Fruit fly (Drosophila melanogaster): ENCODE measurements around the gene Polr3D.
A peak's percentile ranks its signal among the peaks of the same experiment; 100 is the strongest.

Polr3D gene

dm6 chr3L:18102161-18102565, 7.2 kb downstream of the Polr3D start:
- TF ChIP-seq CG32121 (GFP tag; IDR thresholded peaks at IDR 0.05) (no peak), CG8301 (tag; optimal IDR thresholded peaks at IDR 0.05) (no peak), Snoo (tag; optimal IDR thresholded peaks at IDR 0.05) (peak; percentile 7), D1 (tag; optimal IDR thresholded peaks at IDR 0.05) (no peak)

dm6 chr3L:18101421-18101996, 7.9 kb downstream of the Polr3D start:
- no peak for TF ChIP-seq D1 (tag; optimal IDR thresholded peaks at IDR 0.05)
- TF ChIP-seq CG8159 (tag; optimal IDR thresholded peaks at IDR 0.05): peak; percentile 14
- no peak for TF ChIP-seq CG34367 (tag; optimal IDR thresholded peaks at IDR 0.05)
- no peak for TF ChIP-seq CG9948 (tag; optimal IDR thresholded peaks at IDR 0.05)
- TF ChIP-seq CG14655 (GFP tag; optimal IDR thresholded peaks at IDR 0.05): peak; percentile 26
- no peak for TF ChIP-seq CG32121 (GFP tag; IDR thresholded peaks at IDR 0.05)
- no peak for TF ChIP-seq EcR (GFP tag; optimal IDR thresholded peaks at IDR 0.05)
- no peak for TF ChIP-seq CG12605 (GFP tag; IDR thresholded peaks at IDR 0.05)
- no peak for TF ChIP-seq Ets98B (GFP tag; IDR thresholded peaks at IDR 0.05)
- no peak for TF ChIP-seq Pif1A (GFP tag; optimal IDR thresholded peaks at IDR 0.05)
- TF ChIP-seq CG15710 (tag; optimal IDR thresholded peaks at IDR 0.05): no peak
- TF ChIP-seq CG10348 (GFP tag; IDR thresholded peaks at IDR 0.05): no peak
- peak; percentile 16 for TF ChIP-seq Pif1B (GFP tag; optimal IDR thresholded peaks at IDR 0.05)
- TF ChIP-seq rn (GFP tag; IDR thresholded peaks at IDR 0.05): no peak

- TF ChIP-seq fd96Ca (GFP tag; IDR thresholded peaks at IDR 0.05): no peak; the same call in 2 of the 3 replicates
- TF ChIP-seq CG15710 (tag; optimal IDR thresholded peaks at IDR 0.05): peak; percentile 2
- peak; percentile 59 for TF ChIP-seq CG4496 (GFP tag; IDR thresholded peaks at IDR 0.05)
- TF ChIP-seq Ets98B (GFP tag; IDR thresholded peaks at IDR 0.05): peak; percentile 31
- no peak for TF ChIP-seq rn (GFP tag; IDR thresholded peaks at IDR 0.05)
- TF ChIP-seq D1 (tag; optimal IDR thresholded peaks at IDR 0.05): no peak
- no peak for TF ChIP-seq CG13204 (GFP tag; optimal IDR thresholded peaks at IDR 0.05)
- no peak for TF ChIP-seq CG8159 (tag; optimal IDR thresholded peaks at IDR 0.05)
- 0 out of 2 replicates have a peak, but pooled peaks have one; percentile 10 for TF ChIP-seq CG12605 (GFP tag; IDR thresholded peaks at IDR 0.05)
- no peak for TF ChIP-seq CG8301 (tag; optimal IDR thresholded peaks at IDR 0.05)
- TF ChIP-seq EcR (GFP tag; optimal IDR thresholded peaks at IDR 0.05): no peak
- TF ChIP-seq Pif1B (GFP tag; optimal IDR thresholded peaks at IDR 0.05): no peak
- TF ChIP-seq CG34367 (tag; optimal IDR thresholded peaks at IDR 0.05): no peak
- peak; percentile 1 for TF ChIP-seq Snoo (tag; optimal IDR thresholded peaks at IDR 0.05)
- no peak for TF ChIP-seq gl (tag; optimal IDR thresholded peaks at IDR 0.05)
- TF ChIP-seq CG9948 (tag; optimal IDR thresholded peaks at IDR 0.05): no peak
- no peak for TF ChIP-seq CG10348 (GFP tag; IDR thresholded peaks at IDR 0.05)
- TF ChIP-seq CG17806 (tag; optimal IDR thresholded peaks at IDR 0.05): peak; percentile 1
- TF ChIP-seq CG14655 (GFP tag; optimal IDR thresholded peaks at IDR 0.05): no peak
- TF ChIP-seq Pif1A (GFP tag; optimal IDR thresholded peaks at IDR 0.05): no peak
- peak; percentile 19; the same call in 1 of the 2 replicates for TF ChIP-seq CG32121 (GFP tag; IDR thresholded peaks at IDR 0.05)
Measured at dm6 chr3L:18099715-18100114, 9.7 kb downstream of the Polr3D start.

dm6 chr3L:18096726-18097125, 12.6 kb downstream of the Polr3D start:
- TF ChIP-seq CG8159 (tag; optimal IDR thresholded peaks at IDR 0.05): no peak
- TF ChIP-seq Pif1A (GFP tag; optimal IDR thresholded peaks at IDR 0.05): peak; percentile 37
- no peak for TF ChIP-seq rn (GFP tag; IDR thresholded peaks at IDR 0.05)
- TF ChIP-seq fd96Ca (GFP tag; IDR thresholded peaks at IDR 0.05): no peak
- no peak for TF ChIP-seq Snoo (tag; optimal IDR thresholded peaks at IDR 0.05)
- 0 out of 2 replicates have a peak, but pooled peaks have one; percentile 38 for TF ChIP-seq CG12605 (GFP tag; IDR thresholded peaks at IDR 0.05)
- peak; percentile 84 for TF ChIP-seq CG8301 (tag; optimal IDR thresholded peaks at IDR 0.05)
- no peak for TF ChIP-seq gl (tag; optimal IDR thresholded peaks at IDR 0.05)
- no peak for TF ChIP-seq Ets98B (GFP tag; IDR thresholded peaks at IDR 0.05)
- TF ChIP-seq CG4496 (GFP tag; IDR thresholded peaks at IDR 0.05): no peak
- TF ChIP-seq D1 (tag; optimal IDR thresholded peaks at IDR 0.05): no peak
- no peak for TF ChIP-seq CG15710 (tag; optimal IDR thresholded peaks at IDR 0.05)
- peak; percentile 52 for TF ChIP-seq CG9948 (tag; optimal IDR thresholded peaks at IDR 0.05)
- peak; percentile 89 for TF ChIP-seq CG14655 (GFP tag; optimal IDR thresholded peaks at IDR 0.05)
- peak; percentile 37 for TF ChIP-seq CG17806 (tag; optimal IDR thresholded peaks at IDR 0.05)
- no peak for TF ChIP-seq CG13204 (GFP tag; optimal IDR thresholded peaks at IDR 0.05)
- TF ChIP-seq Pif1B (GFP tag; optimal IDR thresholded peaks at IDR 0.05): peak; percentile 20
- 0 out of 2 replicates have a peak, but pooled peaks have one; percentile 15 for TF ChIP-seq CG32121 (GFP tag; IDR thresholded peaks at IDR 0.05)
- no peak for TF ChIP-seq CG34367 (tag; optimal IDR thresholded peaks at IDR 0.05)
- no peak for TF ChIP-seq EcR (GFP tag; optimal IDR thresholded peaks at IDR 0.05)
- no peak for TF ChIP-seq CG10348 (GFP tag; IDR thresholded peaks at IDR 0.05)

- no peak for TF ChIP-seq CG13204 (GFP tag; optimal IDR thresholded peaks at IDR 0.05)
- TF ChIP-seq CG32121 (GFP tag; IDR thresholded peaks at IDR 0.05): peak; percentile 24; the same call in 1 of the 2 replicates
- TF ChIP-seq CG8301 (tag; optimal IDR thresholded peaks at IDR 0.05): peak; percentile 10
Measured at dm6 chr3L:18093875-18094274, 15.5 kb downstream of the Polr3D start.

dm6 chr3L:18088027-18088426, 21.3 kb downstream of the Polr3D start:
- no peak for TF ChIP-seq fd96Ca (GFP tag; IDR thresholded peaks at IDR 0.05)
- no peak for TF ChIP-seq CG15710 (tag; optimal IDR thresholded peaks at IDR 0.05)
- TF ChIP-seq CG9948 (tag; optimal IDR thresholded peaks at IDR 0.05): no peak
- TF ChIP-seq CG34367 (tag; optimal IDR thresholded peaks at IDR 0.05): no peak
- no peak for TF ChIP-seq rn (GFP tag; IDR thresholded peaks at IDR 0.05)
- no peak for TF ChIP-seq CG4496 (GFP tag; IDR thresholded peaks at IDR 0.05)
- peak; percentile 96 for TF ChIP-seq D1 (tag; optimal IDR thresholded peaks at IDR 0.05)
- TF ChIP-seq EcR (GFP tag; optimal IDR thresholded peaks at IDR 0.05): peak; percentile 50
- peak; percentile 17 for TF ChIP-seq CG8159 (tag; optimal IDR thresholded peaks at IDR 0.05)
